Worm (Caenorhabditis elegans) whole organism, L4 larva: ENCODE results near the gene irld-8.

ENCODE experiments used
- F37D6.2 ChIP-seq: sonication (generic microtip); optimal IDR thresholded peaks from 2 replicates; lab custom pipeline; 2016; ENCODE audit warnings: mild to moderate bottlenecking, missing genetic modification characterization, missing compliant biosample characterization
- R02D3.7 ChIP-seq: fragments of 150-350 bp; sonication (generic microtip); optimal IDR thresholded peaks from 3 replicates; lab custom pipeline; 2014; ENCODE audit warnings: missing biosample characterization, missing genetic modification characterization
- Y105C5A.15 ChIP-seq: fragments of 200-800 bp; sonication (Bioruptor generic); IDR thresholded peaks from 2 replicates; pipeline ENCODE4 v1.3.6; 2022; ENCODE audit warnings: missing genetic modification characterization, missing compliant biosample characterization
- Y48G9A.11 ChIP-seq: fragments of 200-800 bp; sonication (Bioruptor generic); IDR thresholded peaks from 2 replicates; pipeline ENCODE4 v1.3.6; 2022; ENCODE audit warnings: missing genetic modification reagents, missing genetic modification characterization, missing compliant biosample characterization
- aly-2 ChIP-seq: sonication (generic microtip); optimal IDR thresholded peaks from 2 replicates; lab custom pipeline; 2018; ENCODE audit warnings: missing biosample characterization, missing genetic modification characterization
- ceh-44 ChIP-seq: fragments of 200-800 bp; sonication (Bioruptor generic); IDR thresholded peaks from 2 replicates; pipeline ENCODE4 v1.3.6; 2022; ENCODE audit warnings: missing genetic modification reagents, missing genetic modification characterization, missing compliant biosample characterization
- ces-1 ChIP-seq: fragments of 150-350 bp; sonication (generic microtip); optimal IDR thresholded peaks from 4 replicates; lab custom pipeline; 2014; ENCODE audit warnings: missing biosample characterization, missing genetic modification reagents, missing genetic modification characterization
- daf-16 ChIP-seq, 3 experiments: sonication (generic microtip); optimal IDR thresholded peaks; 2 replicates each; lab custom pipeline; 2016 to 2017; ENCODE audit warnings: missing genetic modification characterization in 3 of 3, missing genetic modification reagents in 3 of 3, mild to moderate bottlenecking in 2 of 3, missing compliant biosample characterization in 2 of 3, missing biosample characterization in 1 of 3, moderate library complexity in 1 of 3
- daf-19 ChIP-seq: fragments of 200-800 bp; sonication (Bioruptor generic); conservative IDR thresholded peaks from 2 replicates; pipeline ENCODE4 v1.3.6; 2022; ENCODE audit warnings: missing genetic modification characterization, missing compliant biosample characterization
- daf-8 ChIP-seq: fragments of 200-800 bp; sonication (Bioruptor generic); IDR thresholded peaks from 2 replicates; pipeline ENCODE4 v1.3.6; 2022; ENCODE audit warnings: missing genetic modification characterization, missing compliant biosample characterization
- dmd-8 ChIP-seq: fragments of 200-800 bp; sonication (Bioruptor generic); IDR thresholded peaks from 2 replicates; pipeline ENCODE4 v1.3.6; 2022; ENCODE audit warnings: missing genetic modification characterization, missing compliant biosample characterization
- dpl-1 ChIP-seq: fragments of 150-350 bp; optimal IDR thresholded peaks from 2 replicates; lab custom pipeline; 2014; ENCODE audit warnings: missing biosample characterization, missing genetic modification reagents, missing genetic modification characterization
- dve-1 ChIP-seq: sonication (generic microtip); optimal IDR thresholded peaks from 2 replicates; lab custom pipeline; 2017; ENCODE audit warnings: antibody characterized with exemption, mild to moderate bottlenecking, missing genetic modification characterization, missing compliant biosample characterization; ENCODE audit not compliant: insufficient read depth
- egl-27 ChIP-seq: sonication (generic microtip); optimal IDR thresholded peaks from 3 replicates; lab custom pipeline; 2017; ENCODE audit warnings: missing biosample characterization, missing genetic modification reagents, missing genetic modification characterization
- hif-1 ChIP-seq, 2 experiments: sonication (generic microtip); optimal IDR thresholded peaks; 2 replicates each; lab custom pipeline; 2016 to 2017; ENCODE audit warnings: missing compliant biosample characterization in 2 of 2, missing genetic modification characterization in 2 of 2, missing genetic modification reagents in 2 of 2, missing genotype in 2 of 2, mild to moderate bottlenecking in 1 of 2
- jun-1 ChIP-seq: fragments of 150-350 bp; optimal IDR thresholded peaks from 2 replicates; lab custom pipeline; 2014; ENCODE audit warnings: missing biosample characterization, missing genetic modification reagents, missing genetic modification characterization
- lin-13 ChIP-seq: fragments of 150-350 bp; optimal IDR thresholded peaks from 2 replicates; lab custom pipeline; 2014; ENCODE audit warnings: missing biosample characterization, missing genetic modification reagents, missing genetic modification characterization
- lin-15B ChIP-seq: fragments of 150-350 bp; sonication (generic microtip); optimal IDR thresholded peaks from 3 replicates; lab custom pipeline; 2014; ENCODE audit warnings: missing biosample characterization, missing genetic modification characterization
- lin-29 ChIP-seq: fragments of 200-800 bp; sonication (Bioruptor generic); IDR thresholded peaks from 2 replicates; pipeline ENCODE4 v1.3.6; 2022; ENCODE audit warnings: missing genetic modification reagents, missing genetic modification characterization, missing compliant biosample characterization
- lin-38 ChIP-seq: fragments of 200-800 bp; sonication (Bioruptor generic); IDR thresholded peaks from 2 replicates; pipeline ENCODE4 v1.3.6; 2022; ENCODE audit warnings: missing genetic modification reagents, missing genetic modification characterization, missing compliant biosample characterization
- lin-39 ChIP-seq: fragments of 150-350 bp; optimal IDR thresholded peaks from 2 replicates; lab custom pipeline; 2014; ENCODE audit warnings: missing biosample characterization, missing genetic modification reagents, missing genetic modification characterization
- lir-3 ChIP-seq: sonication (generic microtip); optimal IDR thresholded peaks from 2 replicates; lab custom pipeline; 2016; ENCODE audit warnings: mild to moderate bottlenecking, missing genetic modification characterization, missing compliant biosample characterization
- mdl-1 ChIP-seq, 2 experiments: fragments of 150-350 bp in 1 of 2; sonication (generic microtip) in 1 of 2; optimal IDR thresholded peaks; 2 replicates each; lab custom pipeline; 2014 to 2017; ENCODE audit warnings: missing biosample characterization in 2 of 2, missing genetic modification characterization in 2 of 2
- mep-1 ChIP-seq: fragments of 150-350 bp; sonication (generic microtip); optimal IDR thresholded peaks from 3 replicates; lab custom pipeline; 2014; ENCODE audit warnings: missing biosample characterization, missing genetic modification characterization
- mes-2 ChIP-seq: sonication (generic microtip); optimal IDR thresholded peaks from 2 replicates; lab custom pipeline; 2016; ENCODE audit warnings: missing genotype, mild to moderate bottlenecking, missing genetic modification characterization, missing compliant biosample characterization; ENCODE audit not compliant: poor library complexity, severe bottlenecking
- mxl-3 ChIP-seq: fragments of 200-800 bp; sonication (Bioruptor generic); optimal IDR thresholded peaks from 2 replicates; lab custom pipeline; 2018; ENCODE audit warnings: mild to moderate bottlenecking, missing genetic modification characterization, missing compliant biosample characterization
- nhr-102 ChIP-seq: sonication (generic microtip); optimal IDR thresholded peaks from 2 replicates; lab custom pipeline; 2016; ENCODE audit warnings: mild to moderate bottlenecking, missing genetic modification characterization, moderate library complexity, missing compliant biosample characterization
- nhr-11 ChIP-seq: fragments of 150-350 bp; optimal IDR thresholded peaks from 2 replicates; lab custom pipeline; 2014; ENCODE audit warnings: missing biosample characterization, missing genetic modification characterization
- nhr-111 ChIP-seq: fragments of 200-800 bp; sonication (Bioruptor generic); optimal IDR thresholded peaks from 2 replicates; lab custom pipeline; 2018; ENCODE audit warnings: mild to moderate bottlenecking, missing genetic modification characterization, missing compliant biosample characterization
- nhr-237 ChIP-seq: sonication (generic microtip); optimal IDR thresholded peaks from 2 replicates; lab custom pipeline; 2017; ENCODE audit warnings: missing biosample characterization, missing genetic modification characterization
- nhr-28 ChIP-seq: fragments of 150-350 bp; optimal IDR thresholded peaks from 2 replicates; lab custom pipeline; 2014; ENCODE audit warnings: missing biosample characterization, missing genetic modification characterization
- nhr-42 ChIP-seq: fragments of 200-800 bp; sonication (Bioruptor generic); IDR thresholded peaks from 2 replicates; pipeline ENCODE4 v1.3.6; 2022; ENCODE audit warnings: missing genetic modification characterization, missing compliant biosample characterization
- nhr-48 ChIP-seq: sonication (generic microtip); optimal IDR thresholded peaks from 2 replicates; lab custom pipeline; 2016; ENCODE audit warnings: mild to moderate bottlenecking, missing genetic modification characterization, missing compliant biosample characterization
- nhr-76 ChIP-seq: fragments of 150-350 bp; optimal IDR thresholded peaks from 2 replicates; lab custom pipeline; 2014; ENCODE audit warnings: missing biosample characterization, missing genetic modification characterization
- nhr-77 ChIP-seq: fragments of 150-350 bp; optimal IDR thresholded peaks from 2 replicates; lab custom pipeline; 2014; ENCODE audit warnings: missing biosample characterization, missing genetic modification characterization
- pha-4 ChIP-seq, 2 experiments: fragments of 150-350 bp in 1 of 2; fragments of 200-800 bp in 1 of 2; sonication (Bioruptor generic) in 1 of 2; IDR thresholded peaks in 1 of 2; optimal IDR thresholded peaks in 1 of 2; 2 replicates each; pipeline versions ENCODE4 v1.3.6 to Lab custom; 2014 to 2022; ENCODE audit warnings: missing genetic modification characterization in 2 of 2, missing genetic modification reagents in 2 of 2, missing biosample characterization in 1 of 2, missing compliant biosample characterization in 1 of 2
- php-3 ChIP-seq: fragments of 200-800 bp; sonication (Bioruptor generic); IDR thresholded peaks from 2 replicates; pipeline ENCODE4 v1.3.6; 2022; ENCODE audit warnings: missing genetic modification reagents, missing genetic modification characterization, missing compliant biosample characterization
- pqm-1 ChIP-seq: sonication (generic microtip); optimal IDR thresholded peaks from 2 replicates; lab custom pipeline; 2017; ENCODE audit warnings: missing biosample characterization, missing genetic modification characterization
- rbr-2 ChIP-seq: sonication (generic microtip); optimal IDR thresholded peaks from 2 replicates; lab custom pipeline; 2016; ENCODE audit warnings: missing genotype, missing genetic modification characterization, missing compliant biosample characterization
- set-16 ChIP-seq: fragments of 200-800 bp; sonication (Bioruptor generic); IDR thresholded peaks from 2 replicates; pipeline ENCODE4 v1.3.6; 2022; ENCODE audit warnings: missing genetic modification reagents, missing genetic modification characterization, missing compliant biosample characterization
- snpc-4 ChIP-seq: fragments of 150-350 bp; optimal IDR thresholded peaks from 2 replicates; lab custom pipeline; 2014; ENCODE audit warnings: missing biosample characterization, missing genetic modification characterization
- spr-1 ChIP-seq: sonication (generic microtip); optimal IDR thresholded peaks from 2 replicates; lab custom pipeline; 2016; ENCODE audit warnings: mild to moderate bottlenecking, missing genetic modification characterization, missing compliant biosample characterization
- tra-1 ChIP-seq: fragments of 200-800 bp; sonication (Bioruptor generic); IDR thresholded peaks from 2 replicates; pipeline ENCODE4 v1.3.6; 2022; ENCODE audit warnings: missing genetic modification reagents, missing genetic modification characterization, missing compliant biosample characterization
- unc-130 ChIP-seq: sonication (generic microtip); optimal IDR thresholded peaks from 2 replicates; lab custom pipeline; 2016; ENCODE audit warnings: missing genetic modification reagents, missing genetic modification characterization, missing compliant biosample characterization
- ztf-7 ChIP-seq: fragments of 150-350 bp; optimal IDR thresholded peaks from 2 replicates; lab custom pipeline; 2014; ENCODE audit warnings: missing biosample characterization, missing genetic modification characterization

irld-8 gene

DNA sequence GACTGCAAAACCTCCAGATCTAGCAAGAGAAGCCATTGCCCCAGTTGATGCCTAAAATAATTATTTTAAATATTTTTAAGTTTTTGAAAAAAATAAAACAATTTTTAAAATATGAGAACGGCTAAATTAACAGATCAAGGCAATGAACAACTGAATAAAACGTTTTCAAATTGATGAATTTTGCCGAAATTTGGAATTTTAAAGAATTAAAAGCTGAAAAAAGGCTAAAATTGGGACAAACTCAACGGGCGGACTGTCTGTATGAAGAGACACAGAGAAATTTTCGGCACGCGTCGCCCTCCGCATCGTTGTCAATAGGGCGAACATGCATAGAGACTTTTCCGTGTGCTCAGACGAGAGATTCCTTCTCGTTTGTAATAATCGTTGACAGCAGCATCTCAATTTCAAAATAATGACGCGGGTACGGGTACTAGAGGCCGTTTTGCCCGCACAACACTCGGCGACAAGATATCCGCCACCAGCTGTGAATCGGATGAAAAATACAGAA lies 20.5 kb downstream of the irld-8 start, which contains the start of the genes isp-1 and islo-1 (continued):
- TF ChIP-seq tra-1 (GFP tag; lab: Robert Waterston, UW) (no peak), mxl-3 (GFP tag; lab: Kevin White, UChicago) (peak; percentile 11), nhr-48 (tag; lab: Kevin White, UChicago) (no peak), daf-19 (no peak), lin-15B (tag; lab: Kevin White, UChicago) (peak; percentile 1), daf-16 (GFP tag; optimal IDR thresholded peaks at IDR 0.05; lab: Kevin White, UChicago) (no peak), daf-16 (tag; optimal IDR thresholded peaks at IDR 0.05; lab: Kevin White, UChicago) (peak; percentile 55), jun-1 (tag; lab: Kevin White, UChicago) (no peak), nhr-76 (tag; lab: Kevin White, UChicago) (no peak), R02D3.7 (tag; lab: Kevin White, UChicago) (no peak), pha-4 (GFP tag; IDR thresholded peaks at IDR 0.05; lab: Robert Waterston, UW) (no peak), pha-4 (tag; optimal IDR thresholded peaks at IDR 0.05; lab: Kevin White, UChicago) (peak; percentile 35), egl-27 (tag; lab: Kevin White, UChicago) (no peak), mep-1 (tag; lab: Kevin White, UChicago) (peak; percentile 69), mdl-1 (tag; optimal IDR thresholded peaks at IDR 0.05; lab: Kevin White, UChicago) (peak in 1 of 2 experiments; percentile 77), daf-8 (no peak), nhr-77 (tag; lab: Kevin White, UChicago) (peak; percentile 41), lin-13 (GFP tag; lab: Kevin White, UChicago) (peak; percentile 27), nhr-11 (tag; lab: Kevin White, UChicago) (peak; percentile 19), lin-38 (peak; percentile 91), F37D6.2 (tag; lab: Kevin White, UChicago) (no peak), mes-2 (peak; percentile 82), ztf-7 (tag; lab: Kevin White, UChicago) (no peak)

DNA sequence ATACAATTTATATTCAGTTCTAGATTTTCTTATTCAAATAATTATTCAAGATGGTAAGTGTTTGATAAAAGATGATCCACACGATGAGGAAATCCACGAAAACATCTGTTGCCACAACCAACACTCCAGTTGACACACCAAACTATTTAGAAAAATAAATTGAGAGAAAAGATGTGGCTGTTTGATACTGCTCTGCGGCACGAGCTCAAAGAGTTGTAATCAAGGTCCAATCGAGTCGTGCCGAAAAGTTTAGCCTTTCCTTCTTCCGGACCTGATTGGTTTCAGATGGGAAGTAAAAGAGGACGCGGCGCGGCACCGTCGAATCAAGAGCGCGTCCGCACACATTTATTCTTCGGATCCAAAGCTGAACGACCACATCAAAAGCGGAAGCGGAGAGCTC lies 21.0 kb downstream of the irld-8 start:
- no peak for TF ChIP-seq spr-1 (tag; lab: Kevin White, UChicago)
- TF ChIP-seq nhr-48 (tag; lab: Kevin White, UChicago), result no peak
- TF ChIP-seq dmd-8 (GFP tag; lab: Robert Waterston, UW), result no peak
- TF ChIP-seq Y48G9A.11 (GFP tag; lab: Robert Waterston, UW), result no peak
- TF ChIP-seq lin-39 (tag; lab: Kevin White, UChicago), result no peak

DNA sequence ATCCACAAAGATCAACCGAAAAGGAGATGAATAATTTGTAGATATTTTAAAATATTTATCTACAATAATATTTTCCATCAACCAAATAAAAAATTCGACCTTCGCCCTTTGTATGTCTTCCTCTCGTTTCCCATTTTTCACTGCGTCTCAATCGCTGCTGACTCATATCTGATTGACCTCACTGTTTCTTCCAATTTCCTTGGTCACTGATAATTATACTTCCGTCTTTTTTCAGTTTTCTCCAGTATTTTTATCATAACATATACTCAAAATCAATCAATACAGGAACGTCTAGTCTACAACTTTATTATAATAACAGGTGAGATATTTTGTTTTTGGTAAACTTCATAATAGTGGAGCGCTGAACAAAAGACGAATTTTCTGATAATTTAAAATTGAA lies 23.4 kb downstream of the irld-8 start, which contains the start of gene pmk-3:
TSS of gene pmk-3 (plus strand) at position 236 of the 400 bp plus-strand sequence.
- no peak for TF ChIP-seq dpl-1 (GFP tag; lab: Kevin White, UChicago)
- no peak for TF ChIP-seq nhr-48 (tag; lab: Kevin White, UChicago)
- TF ChIP-seq daf-16 (GFP tag; optimal IDR thresholded peaks at IDR 0.05; lab: Kevin White, UChicago), result peak in 1 of 2 experiments; percentile 17
- peak; percentile 7 for TF ChIP-seq daf-16 (tag; optimal IDR thresholded peaks at IDR 0.05; lab: Kevin White, UChicago)
- no peak for TF ChIP-seq F37D6.2 (tag; lab: Kevin White, UChicago)
- TF ChIP-seq lir-3 (tag; lab: Kevin White, UChicago), result no peak
- TF ChIP-seq set-16 (GFP tag; lab: Robert Waterston, UW), result no peak
- no peak for TF ChIP-seq aly-2 (tag; lab: Kevin White, UChicago)
- no peak for TF ChIP-seq hif-1 (tag; optimal IDR thresholded peaks at IDR 0.05; lab: Kevin White, UChicago)
- no peak for TF ChIP-seq lin-29 (GFP tag; lab: Robert Waterston, UW)
- no peak for TF ChIP-seq ztf-7 (tag; lab: Kevin White, UChicago)
- no peak for TF ChIP-seq nhr-11 (tag; lab: Kevin White, UChicago)
- TF ChIP-seq unc-130 (GFP tag; lab: Kevin White, UChicago), result no peak
- TF ChIP-seq jun-1 (tag; lab: Kevin White, UChicago), result no peak
- TF ChIP-seq dve-1 (tag; lab: Kevin White, UChicago), result peak; percentile 55
- TF ChIP-seq nhr-102 (tag; lab: Kevin White, UChicago), result no peak
- TF ChIP-seq mes-2, result peak; percentile 15
- TF ChIP-seq php-3 (GFP tag; lab: Robert Waterston, UW), result no peak
- no peak for TF ChIP-seq snpc-4 (tag; lab: Kevin White, UChicago)
- no peak for TF ChIP-seq nhr-42 (GFP tag; lab: Robert Waterston, UW)
- TF ChIP-seq nhr-111 (GFP tag; lab: Kevin White, UChicago), result no peak
- TF ChIP-seq R02D3.7 (tag; lab: Kevin White, UChicago), result no peak
- TF ChIP-seq ces-1 (GFP tag; lab: Kevin White, UChicago), result no peak
- no peak for TF ChIP-seq ceh-44
- TF ChIP-seq Y105C5A.15 (GFP tag; lab: Robert Waterston, UW), result no peak
- no peak for TF ChIP-seq mdl-1 (tag; optimal IDR thresholded peaks at IDR 0.05; lab: Kevin White, UChicago)
- TF ChIP-seq mep-1 (tag; lab: Kevin White, UChicago), result peak; percentile 19
- peak; percentile 61 for TF ChIP-seq nhr-28
- TF ChIP-seq rbr-2 (tag; lab: Kevin White, UChicago), result no peak
- no peak for TF ChIP-seq nhr-237 (tag; lab: Kevin White, UChicago)
- peak; percentile 36 for TF ChIP-seq pqm-1 (tag; lab: Kevin White, UChicago)
- TF ChIP-seq egl-27 (tag; lab: Kevin White, UChicago), result no peak
